Worm (Caenorhabditis elegans) whole organism, L1 larva: ENCODE data around the gene Y41C4A.8.

ENCODE experiments used
- C04F5.9 ChIP-seq: sonication (generic microtip); optimal IDR thresholded peaks from 2 replicates; lab custom pipeline; 2016; ENCODE audit warnings: missing genetic modification characterization, missing compliant biosample characterization
- aly-2 ChIP-seq: fragments of 150-350 bp; optimal IDR thresholded peaks from 2 replicates; lab custom pipeline; 2014; ENCODE audit warnings: missing biosample characterization, missing genetic modification characterization
- ama-1 ChIP-seq: fragments of 150-350 bp; optimal IDR thresholded peaks from 2 replicates; lab custom pipeline; 2014
- lin-35 ChIP-seq, 2 experiments: fragments of 150-350 bp; optimal IDR thresholded peaks; 2 replicates each; lab custom pipeline; 2014; ENCODE audit warnings: missing biosample characterization in 2 of 2, missing genetic modification characterization in 2 of 2, missing genetic modification reagents in 2 of 2
- mep-1 ChIP-seq: fragments of 150-350 bp; optimal IDR thresholded peaks from 2 replicates; lab custom pipeline; 2014; ENCODE audit warnings: missing biosample characterization, missing genetic modification characterization
- pqm-1 ChIP-seq: sonication (generic microtip); optimal IDR thresholded peaks from 3 replicates; lab custom pipeline; 2017; ENCODE audit warnings: missing biosample characterization, missing genetic modification characterization
- ztf-11 ChIP-seq, 2 experiments: sonication (generic microtip); optimal IDR thresholded peaks; 2 replicates each; lab custom pipeline; 2016 to 2017; ENCODE audit warnings: missing genetic modification characterization in 2 of 2, missing biosample characterization in 1 of 2, missing compliant biosample characterization in 1 of 2

DNA sequence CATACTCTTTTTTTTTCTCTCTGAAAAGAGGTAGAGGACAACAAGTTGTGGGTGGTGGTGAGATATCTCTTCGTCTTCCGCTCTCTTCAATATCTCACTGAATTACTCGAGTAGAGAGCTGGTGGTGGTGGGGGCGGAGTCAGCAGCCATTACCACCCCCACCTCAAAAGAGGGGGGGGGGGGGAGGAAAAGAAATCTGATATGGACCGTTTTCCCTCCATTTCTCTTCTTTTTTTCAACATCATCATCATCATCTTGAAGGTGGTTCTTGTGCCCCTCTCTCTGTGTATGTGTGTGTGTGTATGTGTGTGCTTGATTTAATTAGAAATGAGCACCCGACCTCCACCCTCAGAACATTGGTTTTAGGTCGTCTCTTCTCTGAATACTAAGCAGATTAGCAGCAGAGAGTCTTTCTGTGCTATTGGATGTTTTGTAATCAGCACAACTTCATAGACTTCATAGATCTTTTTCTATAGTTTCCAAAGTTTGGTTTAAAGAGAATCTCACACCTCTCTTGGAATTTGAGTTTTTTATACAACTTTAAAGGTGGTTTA, 27.1 kb downstream of the Y41C4A.8 start:
- TF ChIP-seq ama-1 (lab: Kevin White, UChicago) (no peak), ztf-11 (tag; optimal IDR thresholded peaks at IDR 0.05; lab: Kevin White, UChicago) (no peak), pqm-1 (no peak), C04F5.9 (no peak), lin-35 (GFP tag; optimal IDR thresholded peaks at IDR 0.05; lab: Kevin White, UChicago) (no peak), mep-1 (tag; lab: Kevin White, UChicago) (no peak), aly-2 (tag; lab: Kevin White, UChicago) (no peak)
